Fruit fly (Drosophila melanogaster) whole organism, embryonic: ENCODE results near the gene CG34282.

Source experiments
- Ada2b ChIP-seq: fragments of 200-800 bp; sonication (Bioruptor generic); IDR thresholded peaks from 2 replicates; pipeline ENCODE4 v1.3.6; 2022; ENCODE audit warnings: missing biosample characterization, missing genetic modification characterization
- Adf1 ChIP-seq: fragments of 200-800 bp; sonication (Bioruptor generic); IDR thresholded peaks from 2 replicates; pipeline ENCODE4 v1.3.6; 2022; ENCODE audit warnings: missing biosample characterization, missing genetic modification characterization
- BEAF-32 ChIP-seq: fragments of 200-800 bp; sonication (Bioruptor generic); optimal IDR thresholded peaks from 3 replicates; lab custom pipeline; 2017; ENCODE audit warnings: missing biosample characterization, missing genetic modification characterization, mild to moderate bottlenecking, moderate library complexity, missing genetic modification reagents
- Bteb2 ChIP-seq: fragments of 200-800 bp; sonication (Bioruptor generic); optimal IDR thresholded peaks from 2 replicates; lab custom pipeline; 2016; ENCODE audit warnings: missing biosample characterization, missing genetic modification characterization
- CG1024 ChIP-seq: fragments of 200-800 bp; sonication (Bioruptor generic); IDR thresholded peaks from 2 replicates; pipeline ENCODE4 v1.3.6; 2022; ENCODE audit warnings: missing biosample characterization, missing genetic modification characterization
- CG11560 ChIP-seq: fragments of 200-800 bp; sonication (Bioruptor generic); IDR thresholded peaks from 3 replicates; pipeline ENCODE4 v1.3.6; 2022; ENCODE audit warnings: missing biosample characterization, missing genetic modification characterization
- CG14441 ChIP-seq: fragments of 200-800 bp; sonication (Bioruptor generic); IDR thresholded peaks from 2 replicates; pipeline ENCODE4 v1.3.6; 2022; ENCODE audit warnings: missing biosample characterization, missing genetic modification characterization
- CG17186 ChIP-seq: fragments of 200-800 bp; sonication (Bioruptor generic); optimal IDR thresholded peaks from 3 replicates; lab custom pipeline; 2017; ENCODE audit warnings: missing biosample characterization, missing genetic modification reagents, missing genetic modification characterization
- CG17829 ChIP-seq: fragments of 200-800 bp; optimal IDR thresholded peaks from 2 replicates; lab custom pipeline; 2019; ENCODE audit warnings: missing biosample characterization, mild to moderate bottlenecking, missing genetic modification characterization, moderate library complexity
- CG2116 ChIP-seq: fragments of 200-800 bp; sonication (Bioruptor generic); optimal IDR thresholded peaks from 3 replicates; lab custom pipeline; 2018; ENCODE audit warnings: missing biosample characterization, mild to moderate bottlenecking, missing genetic modification characterization
- CG2129 ChIP-seq: fragments of 200-800 bp; sonication (Bioruptor generic); IDR thresholded peaks from 2 replicates; pipeline ENCODE4 v1.3.6; 2022; ENCODE audit warnings: missing biosample characterization, missing genetic modification characterization; ENCODE audit not compliant: partially characterized antibody
- CG2199 ChIP-seq: fragments of 200-800 bp; sonication (Bioruptor generic); IDR thresholded peaks from 3 replicates; pipeline ENCODE4 v1.3.6; 2022; ENCODE audit warnings: missing biosample characterization, missing genetic modification characterization
- CG2875 ChIP-seq: fragments of 200-800 bp; sonication (Bioruptor generic); optimal IDR thresholded peaks from 2 replicates; lab custom pipeline; 2017; ENCODE audit warnings: missing biosample characterization, mild to moderate bottlenecking, missing genetic modification characterization, missing genetic modification reagents
- CG3995 ChIP-seq: fragments of 200-800 bp; sonication (Bioruptor generic); optimal IDR thresholded peaks from 3 replicates; lab custom pipeline; 2016; ENCODE audit warnings: missing biosample characterization, missing genetic modification characterization
- CG4360 ChIP-seq: fragments of 200-800 bp; sonication (Bioruptor generic); IDR thresholded peaks from 2 replicates; pipeline ENCODE4 v1.3.6; 2022; ENCODE audit warnings: missing biosample characterization, missing genetic modification characterization
- CG6175 ChIP-seq: fragments of 200-800 bp; sonication (Bioruptor generic); IDR thresholded peaks from 3 replicates; pipeline ENCODE4 v1.3.6; 2022; ENCODE audit warnings: missing biosample characterization, missing genetic modification characterization
- CG7556 ChIP-seq: fragments of 200-800 bp; sonication (Bioruptor generic); optimal IDR thresholded peaks from 2 replicates; lab custom pipeline; 2017; ENCODE audit warnings: missing biosample characterization, mild to moderate bottlenecking, missing genetic modification characterization
- CkIIα-i1 ChIP-seq: fragments of 200-800 bp; sonication (Bioruptor generic); IDR thresholded peaks from 2 replicates; pipeline ENCODE4 v1.3.6; 2022; ENCODE audit warnings: missing biosample characterization, missing genetic modification characterization
- CoRest ChIP-seq: fragments of 200-800 bp; sonication (Bioruptor generic); optimal IDR thresholded peaks from 3 replicates; lab custom pipeline; 2018; ENCODE audit warnings: missing biosample characterization, mild to moderate bottlenecking, missing genetic modification characterization, moderate library complexity
- D19B ChIP-seq: fragments of 200-800 bp; sonication (Bioruptor generic); optimal IDR thresholded peaks from 2 replicates; lab custom pipeline; 2017; ENCODE audit warnings: missing biosample characterization, mild to moderate bottlenecking, missing genetic modification characterization
- Dll ChIP-seq: fragments of 200-800 bp; sonication (Bioruptor generic); IDR thresholded peaks from 4 replicates; pipeline ENCODE4 v1.3.6; 2022; ENCODE audit warnings: missing biosample characterization, missing genetic modification characterization; ENCODE audit not compliant: partially characterized antibody
- Ets97D ChIP-seq: fragments of 200-800 bp; sonication (Bioruptor generic); optimal IDR thresholded peaks from 3 replicates; lab custom pipeline; 2016; ENCODE audit warnings: missing biosample characterization, missing genetic modification characterization
- Fer1 ChIP-seq: fragments of 200-800 bp; sonication (Bioruptor generic); optimal IDR thresholded peaks from 2 replicates; lab custom pipeline; 2017; ENCODE audit warnings: missing biosample characterization, mild to moderate bottlenecking, missing genetic modification characterization
- Gug ChIP-seq: fragments of 200-800 bp; sonication (Bioruptor generic); IDR thresholded peaks from 4 replicates; pipeline ENCODE4 v1.3.6; 2022; ENCODE audit warnings: missing biosample characterization, missing genetic modification characterization
- HmgD ChIP-seq: fragments of 200-800 bp; sonication (Bioruptor generic); optimal IDR thresholded peaks from 3 replicates; lab custom pipeline; 2016; ENCODE audit warnings: missing biosample characterization, missing genetic modification characterization
- Lhr ChIP-seq: fragments of 200-800 bp; sonication (Bioruptor generic); optimal IDR thresholded peaks from 3 replicates; lab custom pipeline; 2017; ENCODE audit warnings: mild to moderate bottlenecking, missing biosample characterization, missing genetic modification reagents, missing genetic modification characterization
- NK7.1 ChIP-seq: fragments of 200-800 bp; sonication (Bioruptor generic); optimal IDR thresholded peaks from 3 replicates; lab custom pipeline; 2016; ENCODE audit warnings: missing biosample characterization, missing genetic modification characterization
- Scr ChIP-seq: fragments of 200-800 bp; sonication (Bioruptor generic); IDR thresholded peaks from 2 replicates; pipeline ENCODE4 v1.3.6; 2022; ENCODE audit warnings: missing biosample characterization, missing genetic modification characterization; ENCODE audit not compliant: partially characterized antibody
- Vsx1 ChIP-seq: fragments of 200-800 bp; sonication (Bioruptor generic); optimal IDR thresholded peaks from 2 replicates; lab custom pipeline; 2017; ENCODE audit warnings: missing biosample characterization, mild to moderate bottlenecking, missing genetic modification characterization, missing genetic modification reagents
- bsh ChIP-seq, 2 experiments: fragments of 200-800 bp; sonication (Bioruptor generic); optimal IDR thresholded peaks; 2 replicates each; lab custom pipeline; 2017 to 2018; ENCODE audit warnings: mild to moderate bottlenecking in 2 of 2, missing biosample characterization in 2 of 2, missing genetic modification characterization in 2 of 2, moderate library complexity in 1 of 2
- corto ChIP-seq: fragments of 200-800 bp; sonication (Bioruptor generic); optimal IDR thresholded peaks from 2 replicates; lab custom pipeline; 2016; ENCODE audit warnings: missing biosample characterization, mild to moderate bottlenecking, missing genetic modification characterization, moderate library complexity
- crp ChIP-seq, 2 experiments: fragments of 200-800 bp; sonication (Bioruptor generic); optimal IDR thresholded peaks; 2 replicates in 1 of 2; 3 replicates in 1 of 2; lab custom pipeline; 2017; ENCODE audit warnings: missing biosample characterization in 2 of 2, missing genetic modification characterization in 2 of 2, mild to moderate bottlenecking in 1 of 2, moderate library complexity in 1 of 2
- dimm ChIP-seq: fragments of 200-800 bp; sonication (Bioruptor generic); IDR thresholded peaks from 2 replicates; pipeline ENCODE4 v1.3.6; 2022; ENCODE audit warnings: missing biosample characterization, missing genetic modification characterization
- dm ChIP-seq: fragments of 200-800 bp; sonication (Bioruptor generic); optimal IDR thresholded peaks from 3 replicates; lab custom pipeline; 2016; ENCODE audit warnings: missing biosample characterization, missing genetic modification characterization
- dmrt99B ChIP-seq: fragments of 200-800 bp; sonication (Bioruptor generic); optimal IDR thresholded peaks from 2 replicates; lab custom pipeline; 2018; ENCODE audit warnings: missing biosample characterization, mild to moderate bottlenecking, missing genetic modification characterization, moderate library complexity
- gem ChIP-seq: fragments of 200-800 bp; sonication (Bioruptor generic); optimal IDR thresholded peaks from 2 replicates; lab custom pipeline; 2019; ENCODE audit warnings: missing biosample characterization, mild to moderate bottlenecking, missing genetic modification characterization, moderate library complexity
- gfzf ChIP-seq: fragments of 200-800 bp; sonication (Bioruptor generic); optimal IDR thresholded peaks from 2 replicates; lab custom pipeline; 2016; ENCODE audit warnings: missing biosample characterization, mild to moderate bottlenecking, missing genetic modification characterization, moderate library complexity
- gro ChIP-seq: fragments of 200-800 bp; sonication (Bioruptor generic); optimal IDR thresholded peaks from 2 replicates; lab custom pipeline; 2016; ENCODE audit warnings: missing biosample characterization, missing genetic modification characterization
- hth ChIP-seq: fragments of >200 bp; optimal IDR thresholded peaks from 2 replicates; lab custom pipeline; 2017; ENCODE audit warnings: inconsistent platforms
- ind ChIP-seq: fragments of 200-800 bp; sonication (Bioruptor generic); optimal IDR thresholded peaks from 3 replicates; lab custom pipeline; 2016; ENCODE audit warnings: missing biosample characterization, missing genetic modification characterization
- lilli ChIP-seq: fragments of 200-800 bp; sonication (Bioruptor generic); optimal IDR thresholded peaks from 3 replicates; lab custom pipeline; 2016; ENCODE audit warnings: missing biosample characterization, missing genetic modification characterization
- lmd ChIP-seq: fragments of 200-800 bp; sonication (Bioruptor generic); IDR thresholded peaks from 2 replicates; pipeline ENCODE4 v1.3.6; 2022; ENCODE audit warnings: missing biosample characterization, missing genetic modification characterization
- nau ChIP-seq: fragments of 200-800 bp; sonication (Bioruptor generic); optimal IDR thresholded peaks from 3 replicates; lab custom pipeline; 2017; ENCODE audit warnings: missing biosample characterization, mild to moderate bottlenecking, missing genetic modification characterization, missing genetic modification reagents
- onecut ChIP-seq: fragments of 200-800 bp; sonication (Bioruptor generic); IDR thresholded peaks from 2 replicates; pipeline ENCODE4 v1.3.6; 2022; ENCODE audit warnings: missing biosample characterization, missing genetic modification characterization
- pita ChIP-seq: fragments of 200-800 bp; sonication (Bioruptor generic); optimal IDR thresholded peaks from 2 replicates; lab custom pipeline; 2017; ENCODE audit warnings: missing biosample characterization, mild to moderate bottlenecking, missing genetic modification characterization
- ro ChIP-seq: fragments of 200-800 bp; sonication (Bioruptor generic); IDR thresholded peaks from 2 replicates; pipeline ENCODE4 v1.3.6; 2022; ENCODE audit warnings: missing biosample characterization, missing genetic modification characterization
- row ChIP-seq: fragments of 200-800 bp; sonication (Bioruptor generic); IDR thresholded peaks from 3 replicates; pipeline ENCODE4 v1.3.6; 2022; ENCODE audit warnings: missing biosample characterization, missing genetic modification characterization
- sima ChIP-seq: fragments of 200-800 bp; sonication (Bioruptor generic); optimal IDR thresholded peaks from 2 replicates; lab custom pipeline; 2016; ENCODE audit warnings: missing biosample characterization, missing genetic modification characterization
- sug ChIP-seq: fragments of 200-800 bp; optimal IDR thresholded peaks from 2 replicates; lab custom pipeline; 2019; ENCODE audit warnings: missing biosample characterization, mild to moderate bottlenecking, missing genetic modification characterization, moderate library complexity
- trh ChIP-seq: fragments of 200-800 bp; sonication (Bioruptor generic); optimal IDR thresholded peaks from 2 replicates; lab custom pipeline; 2016; ENCODE audit warnings: missing biosample characterization, missing genetic modification characterization
- zen2 ChIP-seq: fragments of 200-800 bp; sonication (Bioruptor generic); IDR thresholded peaks from 3 replicates; pipeline ENCODE4 v1.3.6; 2022; ENCODE audit warnings: missing biosample characterization, missing genetic modification characterization; ENCODE audit not compliant: partially characterized antibody

CG34282 gene

DNA sequence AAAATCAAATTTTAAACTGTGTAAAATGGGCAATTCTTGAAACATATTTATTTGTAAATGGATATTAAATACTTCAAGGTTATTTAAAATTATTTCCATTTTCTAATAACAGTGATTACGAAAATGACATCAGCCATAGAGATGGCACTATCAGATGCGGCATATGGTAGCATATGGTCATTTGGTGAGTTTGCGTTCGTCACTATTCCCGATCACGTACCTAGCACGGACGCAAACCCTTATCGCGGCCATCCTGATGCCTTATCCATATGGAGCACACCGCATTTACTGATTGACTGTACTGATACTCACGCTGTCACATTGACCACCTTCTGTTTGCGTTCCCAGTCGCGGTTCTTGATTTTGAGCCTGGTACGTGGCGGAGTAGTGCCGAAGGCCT is 43.0 kb downstream of the CG34282 start (continued):
- TF ChIP-seq Ada2b (GFP tag; lab: Robert Waterston, UW) = no peak
- TF ChIP-seq Ets97D (GFP tag; lab: Kevin White, UChicago) = peak; percentile 3
- no peak for TF ChIP-seq D19B (GFP tag; lab: Kevin White, UChicago)
- TF ChIP-seq gem = no peak
- TF ChIP-seq dm (GFP tag; lab: Kevin White, UChicago) = peak; percentile 8
- TF ChIP-seq pita = peak; percentile 21
- TF ChIP-seq Scr (GFP tag; lab: Robert Waterston, UW) = peak; percentile 52
- no peak for TF ChIP-seq Adf1 (GFP tag; lab: Robert Waterston, UW)
- no peak for TF ChIP-seq zen2 (GFP tag; lab: Robert Waterston, UW)
- TF ChIP-seq lilli (GFP tag; lab: Kevin White, UChicago) = no peak
- TF ChIP-seq CG1024 (GFP tag; lab: Robert Waterston, UW) = no peak
- TF ChIP-seq Bteb2 (GFP tag; lab: Kevin White, UChicago) = no peak
- peak; percentile 57 for TF ChIP-seq BEAF-32 (GFP tag; lab: Kevin White, UChicago)
- no peak for TF ChIP-seq onecut (GFP tag; lab: Robert Waterston, UW)
- no peak for TF ChIP-seq CG17186
- TF ChIP-seq CG2875 (GFP tag; lab: Kevin White, UChicago) = no peak
- TF ChIP-seq gfzf (GFP tag; lab: Kevin White, UChicago) = peak; percentile 20
- no peak for TF ChIP-seq CG4360 (GFP tag; lab: Robert Waterston, UW)
- no peak for TF ChIP-seq bsh (GFP tag; optimal IDR thresholded peaks at IDR 0.05; lab: Kevin White, UChicago)
- TF ChIP-seq CG3995 (GFP tag; lab: Kevin White, UChicago) = peak; percentile 21
- TF ChIP-seq ind (GFP tag; lab: Kevin White, UChicago) = no peak
- TF ChIP-seq CG17829 (tag; lab: Kevin White, UChicago) = no peak
- TF ChIP-seq sima (GFP tag; lab: Kevin White, UChicago) = no peak
- no peak for TF ChIP-seq sug (tag; lab: Kevin White, UChicago)
- no peak for TF ChIP-seq lmd (GFP tag; lab: Robert Waterston, UW)
- no peak for TF ChIP-seq corto (GFP tag; lab: Kevin White, UChicago)
- no peak for TF ChIP-seq hth (lab: Kevin White, UChicago)
- 0 out of 2 replicates have a peak, but pooled peaks have one; percentile 28 for TF ChIP-seq CG2129 (GFP tag; lab: Robert Waterston, UW)
- no peak for TF ChIP-seq CG11560 (tag; lab: Robert Waterston, UW)
- no peak for TF ChIP-seq HmgD (GFP tag; lab: Kevin White, UChicago)
- no peak for TF ChIP-seq Lhr (GFP tag; lab: Kevin White, UChicago)
- TF ChIP-seq Dll (GFP tag; lab: Robert Waterston, UW) = peak; percentile 15; the same call in 1 of the 4 replicates
- no peak for TF ChIP-seq trh (GFP tag; lab: Kevin White, UChicago)
- peak; percentile 45; the same call in 1 of the 4 replicates for TF ChIP-seq Gug
- TF ChIP-seq crp (GFP tag; optimal IDR thresholded peaks at IDR 0.05; lab: Kevin White, UChicago) = no peak
- TF ChIP-seq dimm (GFP tag; lab: Robert Waterston, UW) = no peak
- TF ChIP-seq ro (GFP tag; lab: Robert Waterston, UW) = no peak
- TF ChIP-seq row (GFP tag; lab: Robert Waterston, UW) = peak; percentile 53
- no peak for TF ChIP-seq NK7.1 (GFP tag; lab: Kevin White, UChicago)
- TF ChIP-seq CoRest = no peak
- TF ChIP-seq nau (GFP tag; lab: Kevin White, UChicago) = no peak
- 0 out of 3 replicates have a peak, but pooled peaks have one; percentile 27 for TF ChIP-seq CG2199 (GFP tag; lab: Robert Waterston, UW)
- no peak for TF ChIP-seq Vsx1 (GFP tag; lab: Kevin White, UChicago)
- no peak for TF ChIP-seq CG2116 (GFP tag; lab: Kevin White, UChicago)
- peak; percentile 17; the same call in 1 of the 2 replicates for TF ChIP-seq CG14441 (GFP tag; lab: Robert Waterston, UW)
- TF ChIP-seq dmrt99B (tag; lab: Kevin White, UChicago) = no peak
- TF ChIP-seq gro (GFP tag; lab: Kevin White, UChicago) = no peak
- TF ChIP-seq Fer1 = no peak
- no peak for TF ChIP-seq CG7556 (GFP tag; lab: Kevin White, UChicago)
- no peak for TF ChIP-seq CG6175 (GFP tag; lab: Robert Waterston, UW)
- TF ChIP-seq CkIIα-i1 = no peak
